Worm (Caenorhabditis elegans): ENCODE measurements around the gene ccep-135.

ce11 chrIII:3064566-3064965 lies 27.1 kb upstream of the ccep-135 start:
- no peak for TF ChIP-seq tbx-37 (GFP tag; conservative IDR thresholded peaks at IDR 0.05)
- no peak for TF ChIP-seq F13C5.2 (tag; optimal IDR thresholded peaks at IDR 0.05)
- TF ChIP-seq ceh-36 (tag; optimal IDR thresholded peaks at IDR 0.05) = no peak

All from whole organism, early embryonic.